Fruit fly (Drosophila melanogaster) whole organism, wandering third instar larva: ENCODE data around the gene G9a.

Source experiments
- HLH106 ChIP-seq: fragments of 200-800 bp; optimal IDR thresholded peaks from 3 replicates; lab custom pipeline; 2019; ENCODE audit warnings: missing biosample characterization, mild to moderate bottlenecking, missing genetic modification characterization, moderate library complexity
- Sp1 ChIP-seq: fragments of 200-800 bp; sonication (Bioruptor generic); optimal IDR thresholded peaks from 3 replicates; lab custom pipeline; 2019; ENCODE audit warnings: missing biosample characterization, mild to moderate bottlenecking, missing genetic modification characterization, moderate library complexity
- brk ChIP-seq: fragments of 200-800 bp; sonication (Bioruptor generic); optimal IDR thresholded peaks from 2 replicates; lab custom pipeline; 2016; ENCODE audit warnings: missing biosample characterization, mild to moderate bottlenecking, missing genetic modification characterization

- TF ChIP-seq HLH106 (tag; lab: Kevin White, UChicago) = no peak
- no peak for TF ChIP-seq brk (GFP tag; lab: Kevin White, UChicago)
- TF ChIP-seq Sp1 (GFP tag; lab: Kevin White, UChicago) = no peak
Observed at dm6 chrX:276065-276464, 30.3 kb downstream of the G9a start.
